Fruit fly (Drosophila melanogaster) whole organism, pupa: ENCODE measurements around the gene Cyp6d5.

Experiments
- CG13204 ChIP-seq: fragments of 200-800 bp; sonication (Bioruptor generic); optimal IDR thresholded peaks from 2 replicates; lab custom pipeline; 2018; ENCODE audit warnings: missing biosample characterization, mild to moderate bottlenecking, missing genetic modification characterization, moderate library complexity
- CG8159 ChIP-seq: fragments of 200-800 bp; sonication (Bioruptor generic); optimal IDR thresholded peaks from 3 replicates; lab custom pipeline; 2018; ENCODE audit warnings: missing biosample characterization, mild to moderate bottlenecking, missing genetic modification characterization, moderate library complexity
- CG9948 ChIP-seq: fragments of 200-800 bp; sonication (Bioruptor generic); optimal IDR thresholded peaks from 2 replicates; lab custom pipeline; 2018; ENCODE audit warnings: missing biosample characterization, mild to moderate bottlenecking, missing genetic modification characterization, moderate library complexity
- Ets98B ChIP-seq: fragments of 200-800 bp; sonication (Bioruptor generic); IDR thresholded peaks from 2 replicates; pipeline ENCODE4 v1.3.6; 2022; ENCODE audit warnings: missing biosample characterization, missing genetic modification characterization
- fd96Ca ChIP-seq: fragments of 200-800 bp; sonication (Bioruptor generic); IDR thresholded peaks from 3 replicates; pipeline ENCODE4 v1.3.6; 2022; ENCODE audit warnings: missing biosample characterization, missing genetic modification characterization
- rn ChIP-seq: fragments of 200-800 bp; sonication (Bioruptor generic); IDR thresholded peaks from 2 replicates; pipeline ENCODE4 v1.3.6; 2022; ENCODE audit warnings: missing biosample characterization, missing genetic modification characterization

dm6 chr3R:13990109-13990508 is 38.9 kb upstream of the Cyp6d5 start:
- no peak for TF ChIP-seq CG8159 (tag; lab: Kevin White, UChicago)
- TF ChIP-seq Ets98B (GFP tag; lab: Robert Waterston, UW): no peak
- no peak for TF ChIP-seq rn
- no peak for TF ChIP-seq CG9948 (tag; lab: Kevin White, UChicago)
- TF ChIP-seq CG13204 (GFP tag; lab: Kevin White, UChicago): no peak
- TF ChIP-seq fd96Ca: no peak
